Worm (Caenorhabditis elegans): ENCODE data around the gene Y42H9AR.4.
A peak's percentile ranks its signal among the peaks of the same experiment; 100 is the strongest.

The Y42H9AR.4 gene

ce11 chrIV:8096375-8096774 lies 15.6 kb downstream of the Y42H9AR.4 start:
- no peak for TF ChIP-seq nhr-237 (tag; optimal IDR thresholded peaks at IDR 0.05)
- peak; percentile 75 for TF ChIP-seq ces-1 (GFP tag; optimal IDR thresholded peaks at IDR 0.05)

- TF ChIP-seq nhr-2 (tag; optimal IDR thresholded peaks at IDR 0.05) = no peak
- no peak for TF ChIP-seq cnd-1 (tag; optimal IDR thresholded peaks at IDR 0.05)
- TF ChIP-seq lsy-2 (tag; optimal IDR thresholded peaks at IDR 0.05) = no peak
- no peak for TF ChIP-seq elt-1 (tag; optimal IDR thresholded peaks at IDR 0.05; ENCODE audit: borderline replicate concordance, insufficient read depth)
- TF ChIP-seq unc-39 (tag; optimal IDR thresholded peaks at IDR 0.05) = no peak
- TF ChIP-seq M03D4.4 (tag; optimal IDR thresholded peaks at IDR 0.05) = no peak
- no peak for TF ChIP-seq blmp-1 (tag; optimal IDR thresholded peaks at IDR 0.05)
- no peak for TF ChIP-seq ceh-43 (GFP tag; optimal IDR thresholded peaks at IDR 0.05)
- TF ChIP-seq snpc-4 (tag; optimal IDR thresholded peaks at IDR 0.05) = no peak
- no peak for TF ChIP-seq unc-120 (tag; optimal IDR thresholded peaks at IDR 0.05; ENCODE audit: poor library complexity, severe bottlenecking)
- no peak for TF ChIP-seq lin-32 (GFP tag; optimal IDR thresholded peaks at IDR 0.05)
- no peak for TF ChIP-seq zip-8 (tag; optimal IDR thresholded peaks at IDR 0.05)
- TF ChIP-seq drap-1 (GFP tag; optimal IDR thresholded peaks at IDR 0.05) = no peak
- no peak for TF ChIP-seq lin-13 (tag; optimal IDR thresholded peaks at IDR 0.05)
- TF ChIP-seq ceh-39 (tag; optimal IDR thresholded peaks at IDR 0.05) = no peak
- no peak for TF ChIP-seq nhr-12 (tag; optimal IDR thresholded peaks at IDR 0.05)
- TF ChIP-seq ceh-83 (GFP tag; optimal IDR thresholded peaks at IDR 0.05) = no peak
- no peak for TF ChIP-seq ces-1 (GFP tag; optimal IDR thresholded peaks at IDR 0.05)
- TF ChIP-seq ztf-11 (tag; optimal IDR thresholded peaks at IDR 0.05) = no peak
Measured at ce11 chrIV:8091539-8091938, 20.5 kb downstream of the Y42H9AR.4 start.

ce11 chrIV:8086552-8086951 lies 25.5 kb downstream of the Y42H9AR.4 start, which contains the start of gene nsy-7:
Gene nsy-7, minus strand, starts transcription at chrIV:8086652.
- TF ChIP-seq hlh-1 (tag; optimal IDR thresholded peaks at IDR 0.05) (no peak), M03D4.4 (tag; optimal IDR thresholded peaks at IDR 0.05) (no peak), nhr-28 (tag; optimal IDR thresholded peaks at IDR 0.05) (no peak), elt-3 (tag; optimal IDR thresholded peaks at IDR 0.05) (no peak), lin-13 (tag; optimal IDR thresholded peaks at IDR 0.05) (no peak), nhr-76 (tag; optimal IDR thresholded peaks at IDR 0.05) (no peak)

- TF ChIP-seq elt-3 (tag; optimal IDR thresholded peaks at IDR 0.05) = no peak
- no peak for TF ChIP-seq nhr-237 (tag; optimal IDR thresholded peaks at IDR 0.05)
- TF ChIP-seq drap-1 (GFP tag; optimal IDR thresholded peaks at IDR 0.05) = no peak
- TF ChIP-seq mls-2 (tag; optimal IDR thresholded peaks at IDR 0.05) = no peak
- no peak for TF ChIP-seq unc-39 (tag; optimal IDR thresholded peaks at IDR 0.05)
- TF ChIP-seq ces-1 (GFP tag; optimal IDR thresholded peaks at IDR 0.05) = peak; percentile 53
- TF ChIP-seq ceh-43 (GFP tag; optimal IDR thresholded peaks at IDR 0.05) = no peak
Measured at ce11 chrIV:8080782-8081181, 31.2 kb downstream of the Y42H9AR.4 start.

- TF ChIP-seq tbx-8 (GFP tag; optimal IDR thresholded peaks at IDR 0.05) = no peak
- no peak for TF ChIP-seq lsy-2 (tag; optimal IDR thresholded peaks at IDR 0.05)
- TF ChIP-seq M03D4.4 (tag; optimal IDR thresholded peaks at IDR 0.05) = no peak
- TF ChIP-seq sptf-1 (tag; optimal IDR thresholded peaks at IDR 0.05) = no peak
- no peak for TF ChIP-seq nhr-2 (tag; optimal IDR thresholded peaks at IDR 0.05)
- no peak for TF ChIP-seq elt-3 (tag; optimal IDR thresholded peaks at IDR 0.05)
- TF ChIP-seq hlh-1 (tag; optimal IDR thresholded peaks at IDR 0.05) = no peak
- no peak for TF ChIP-seq nhr-237 (tag; optimal IDR thresholded peaks at IDR 0.05)
- no peak for TF ChIP-seq ham-2 (GFP tag; optimal IDR thresholded peaks at IDR 0.05)
- no peak for TF ChIP-seq pha-4 (tag; optimal IDR thresholded peaks at IDR 0.05)
- TF ChIP-seq lin-32 (GFP tag; optimal IDR thresholded peaks at IDR 0.05) = no peak
- TF ChIP-seq mab-5 (tag; optimal IDR thresholded peaks at IDR 0.05) = no peak
- no peak for TF ChIP-seq blmp-1 (tag; optimal IDR thresholded peaks at IDR 0.05)
Measured at ce11 chrIV:8080166-8080565, 31.9 kb downstream of the Y42H9AR.4 start.

ce11 chrIV:8076511-8076910 lies 35.5 kb downstream of the Y42H9AR.4 start:
- TF ChIP-seq cnd-1 (tag; optimal IDR thresholded peaks at IDR 0.05) = no peak
- no peak for TF ChIP-seq bed-3 (GFP tag; optimal IDR thresholded peaks at IDR 0.05)
- no peak for TF ChIP-seq elt-1 (tag; optimal IDR thresholded peaks at IDR 0.05; ENCODE audit: borderline replicate concordance, insufficient read depth)
- TF ChIP-seq ceh-39 (tag; optimal IDR thresholded peaks at IDR 0.05) = no peak
- TF ChIP-seq ceh-83 (GFP tag; optimal IDR thresholded peaks at IDR 0.05) = no peak
